Worm (Caenorhabditis elegans) whole organism, late embryonic: ENCODE data around the gene appg-2.

Source experiments
- C08G9.2 ChIP-seq: sonication (generic microtip); optimal IDR thresholded peaks from 2 replicates; lab custom pipeline; 2016; ENCODE audit warnings: mild to moderate bottlenecking, missing genetic modification characterization, moderate library complexity, missing compliant biosample characterization
- C38D4.7 ChIP-seq: fragments of 200-800 bp; sonication (Bioruptor generic); optimal IDR thresholded peaks from 2 replicates; lab custom pipeline; 2018; ENCODE audit warnings: mild to moderate bottlenecking, missing genetic modification characterization, moderate library complexity, missing compliant biosample characterization
- F13H6.1 ChIP-seq: sonication (generic microtip); optimal IDR thresholded peaks from 2 replicates; lab custom pipeline; 2016; ENCODE audit warnings: missing genetic modification characterization, missing compliant biosample characterization
- K09A11.1 ChIP-seq: sonication (generic microtip); optimal IDR thresholded peaks from 2 replicates; lab custom pipeline; 2017; ENCODE audit warnings: antibody characterized with exemption, mild to moderate bottlenecking, missing genetic modification characterization, missing compliant biosample characterization; ENCODE audit not compliant: insufficient read depth
- T23F11.4 ChIP-seq: fragments of 200-800 bp; sonication (Bioruptor generic); optimal IDR thresholded peaks from 2 replicates; lab custom pipeline; 2018; ENCODE audit warnings: mild to moderate bottlenecking, missing genetic modification characterization, missing compliant biosample characterization
- Y22D7AL.16 ChIP-seq: sonication (generic microtip); optimal IDR thresholded peaks from 2 replicates; lab custom pipeline; 2016; ENCODE audit warnings: missing genetic modification characterization, missing compliant biosample characterization
- ahr-1 ChIP-seq: sonication (generic microtip); optimal IDR thresholded peaks from 2 replicates; lab custom pipeline; 2016; ENCODE audit warnings: missing genetic modification characterization, missing compliant biosample characterization
- ama-1 ChIP-seq: fragments of 150-350 bp; optimal IDR thresholded peaks from 2 replicates; lab custom pipeline; 2014
- ceh-14 ChIP-seq: sonication (generic microtip); optimal IDR thresholded peaks from 2 replicates; lab custom pipeline; 2016; ENCODE audit warnings: missing genotype, missing genetic modification characterization, missing compliant biosample characterization
- ceh-24 ChIP-seq: sonication (generic microtip); optimal IDR thresholded peaks from 2 replicates; lab custom pipeline; 2016; ENCODE audit warnings: mild to moderate bottlenecking, missing genetic modification characterization, missing compliant biosample characterization
- ceh-31 ChIP-seq: sonication (generic microtip); optimal IDR thresholded peaks from 2 replicates; lab custom pipeline; 2016; ENCODE audit warnings: missing genetic modification characterization, missing compliant biosample characterization
- che-1 ChIP-seq: sonication (generic microtip); optimal IDR thresholded peaks from 2 replicates; lab custom pipeline; 2016; ENCODE audit warnings: mild to moderate bottlenecking, missing genetic modification characterization, missing compliant biosample characterization
- ets-4 ChIP-seq: sonication (generic microtip); optimal IDR thresholded peaks from 2 replicates; lab custom pipeline; 2016; ENCODE audit warnings: missing genetic modification characterization, missing compliant biosample characterization
- eyg-1 ChIP-seq: sonication (generic microtip); optimal IDR thresholded peaks from 2 replicates; lab custom pipeline; 2016; ENCODE audit warnings: missing genotype, missing genetic modification characterization, missing compliant biosample characterization
- fax-1 ChIP-seq: sonication (generic microtip); optimal IDR thresholded peaks from 2 replicates; lab custom pipeline; 2016; ENCODE audit warnings: missing genotype, missing genetic modification characterization, missing compliant biosample characterization
- fkh-10 ChIP-seq: fragments of 150-350 bp; optimal IDR thresholded peaks from 2 replicates; lab custom pipeline; 2014; ENCODE audit warnings: missing biosample characterization, missing genetic modification reagents, missing genetic modification characterization
- gmeb-2 ChIP-seq: sonication (generic microtip); optimal IDR thresholded peaks from 2 replicates; lab custom pipeline; 2016; ENCODE audit warnings: missing genetic modification characterization, inconsistent platforms, missing compliant biosample characterization
- hlh-6 ChIP-seq: sonication (generic microtip); optimal IDR thresholded peaks from 2 replicates; lab custom pipeline; 2016; ENCODE audit warnings: missing genotype, missing genetic modification characterization, missing compliant biosample characterization
- lin-11 ChIP-seq: fragments of 200-800 bp; sonication (Bioruptor generic); optimal IDR thresholded peaks from 2 replicates; lab custom pipeline; 2018; ENCODE audit warnings: mild to moderate bottlenecking, missing genetic modification characterization, missing compliant biosample characterization
- mec-3 ChIP-seq: sonication (generic microtip); optimal IDR thresholded peaks from 2 replicates; lab custom pipeline; 2016; ENCODE audit warnings: borderline replicate concordance, missing genetic modification characterization, missing compliant biosample characterization
- nfya-1 ChIP-seq: sonication (generic microtip); optimal IDR thresholded peaks from 2 replicates; lab custom pipeline; 2017; ENCODE audit warnings: missing genetic modification characterization, mild to moderate bottlenecking, missing compliant biosample characterization, antibody characterized with exemption, moderate library complexity
- nhr-232 ChIP-seq: sonication (generic microtip); optimal IDR thresholded peaks from 2 replicates; lab custom pipeline; 2016; ENCODE audit warnings: missing genetic modification characterization, missing compliant biosample characterization
- odd-2 ChIP-seq: sonication (generic microtip); optimal IDR thresholded peaks from 2 replicates; lab custom pipeline; 2017; ENCODE audit warnings: antibody characterized with exemption, mild to moderate bottlenecking, missing genetic modification characterization, missing compliant biosample characterization
- pax-1 ChIP-seq: fragments of 150-350 bp; optimal IDR thresholded peaks from 2 replicates; lab custom pipeline; 2014; ENCODE audit warnings: missing biosample characterization, missing genetic modification characterization
- pha-4 ChIP-seq: fragments of 150-350 bp; optimal IDR thresholded peaks from 2 replicates; lab custom pipeline; 2018; ENCODE audit warnings: missing biosample characterization, missing genetic modification reagents, missing genetic modification characterization
- pqm-1 ChIP-seq: sonication (generic microtip); optimal IDR thresholded peaks from 2 replicates; lab custom pipeline; 2016; ENCODE audit warnings: missing genetic modification characterization, missing compliant biosample characterization
- pros-1 ChIP-seq: fragments of 150-350 bp; optimal IDR thresholded peaks from 2 replicates; lab custom pipeline; 2014; ENCODE audit warnings: missing biosample characterization, missing genetic modification reagents, missing genetic modification characterization
- ref-2 ChIP-seq: sonication (generic microtip); optimal IDR thresholded peaks from 2 replicates; lab custom pipeline; 2016; ENCODE audit warnings: missing genetic modification characterization, missing compliant biosample characterization
- sdc-2 ChIP-seq: sonication (generic microtip); optimal IDR thresholded peaks from 2 replicates; lab custom pipeline; 2016; ENCODE audit warnings: missing genotype, missing genetic modification characterization, missing compliant biosample characterization
- sox-2 ChIP-seq: fragments of 200-800 bp; sonication (Bioruptor generic); IDR thresholded peaks from 2 replicates; pipeline ENCODE4 v1.3.6; 2022; ENCODE audit warnings: missing genetic modification reagents, missing genetic modification characterization, missing compliant biosample characterization
- sox-4 ChIP-seq: sonication (generic microtip); optimal IDR thresholded peaks from 2 replicates; lab custom pipeline; 2017; ENCODE audit warnings: mild to moderate bottlenecking, missing genetic modification characterization, inconsistent platforms, missing compliant biosample characterization
- ttx-3 ChIP-seq: sonication (generic microtip); optimal IDR thresholded peaks from 2 replicates; lab custom pipeline; 2016; ENCODE audit warnings: missing genetic modification reagents, missing genetic modification characterization, missing compliant biosample characterization
- unc-42 ChIP-seq: sonication (generic microtip); optimal IDR thresholded peaks from 2 replicates; lab custom pipeline; 2016; ENCODE audit warnings: missing genotype, missing genetic modification characterization, missing compliant biosample characterization
- unc-55 ChIP-seq: sonication (generic microtip); optimal IDR thresholded peaks from 2 replicates; lab custom pipeline; 2017; ENCODE audit warnings: missing biosample characterization, missing genetic modification reagents, missing genetic modification characterization

appg-2 gene

DNA sequence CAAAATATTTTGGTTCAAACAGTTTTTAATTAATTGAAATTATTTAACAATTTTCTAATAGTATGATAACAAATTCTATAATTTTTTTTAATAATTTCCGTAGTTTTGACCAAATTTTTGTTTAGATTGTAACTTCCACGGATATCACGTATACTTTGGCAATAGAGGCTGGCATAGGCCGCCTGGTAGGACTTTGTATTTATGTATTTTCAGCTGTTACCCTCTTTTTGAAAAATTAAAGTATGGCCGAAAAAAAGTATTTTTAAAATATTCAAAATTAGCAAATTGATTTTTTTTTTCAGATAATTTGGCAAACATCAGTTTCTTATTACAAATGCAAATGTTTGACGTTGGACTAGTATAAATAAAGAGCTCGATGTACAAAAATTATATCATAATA is 34.5 kb upstream of the appg-2 start, which contains the start of the genes nsph-1.1 and K08F8.15:
TSS of gene nsph-1.1 (plus strand) at position 301 of the 400 bp plus-strand sequence.
TSS of gene K08F8.15 (plus strand) at position 335 of the 400 bp plus-strand sequence.
- no peak for TF ChIP-seq unc-55 (GFP tag; lab: Kevin White, UChicago)
- TF ChIP-seq ceh-31 (tag; lab: Kevin White, UChicago), result no peak

DNA sequence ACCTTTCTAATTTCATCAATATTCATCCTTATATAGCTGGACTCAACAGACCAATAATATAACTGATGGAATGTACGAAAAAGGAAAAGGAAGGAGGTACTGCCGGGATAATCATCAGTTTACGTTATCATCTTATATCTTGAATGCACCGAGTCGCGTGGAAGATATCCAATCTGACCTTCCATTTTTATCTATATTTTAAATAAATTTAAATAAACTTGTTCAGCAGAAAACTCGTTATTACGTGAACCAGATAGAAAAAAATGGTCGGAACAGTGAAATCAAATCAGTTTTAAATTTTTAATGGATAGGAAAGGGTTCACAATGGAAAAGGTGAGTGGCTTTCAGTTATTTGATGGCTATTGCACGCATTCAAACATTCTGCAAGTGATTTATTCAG is 34.0 kb upstream of the appg-2 start, which contains the start of gene pah-1:
TSS of gene pah-1 (minus strand) at position 101 of the 400 bp plus-strand sequence.
- no peak for TF ChIP-seq ceh-24
- no peak for TF ChIP-seq F13H6.1
- no peak for TF ChIP-seq pax-1 (tag; lab: Kevin White, UChicago)
- no peak for TF ChIP-seq ets-4 (tag; lab: Kevin White, UChicago)
- no peak for TF ChIP-seq K09A11.1
- TF ChIP-seq C38D4.7 (GFP tag; lab: Kevin White, UChicago), result no peak
- no peak for TF ChIP-seq pros-1 (tag; lab: Kevin White, UChicago)
- no peak for TF ChIP-seq eyg-1 (tag; lab: Kevin White, UChicago)
- no peak for TF ChIP-seq ahr-1

DNA sequence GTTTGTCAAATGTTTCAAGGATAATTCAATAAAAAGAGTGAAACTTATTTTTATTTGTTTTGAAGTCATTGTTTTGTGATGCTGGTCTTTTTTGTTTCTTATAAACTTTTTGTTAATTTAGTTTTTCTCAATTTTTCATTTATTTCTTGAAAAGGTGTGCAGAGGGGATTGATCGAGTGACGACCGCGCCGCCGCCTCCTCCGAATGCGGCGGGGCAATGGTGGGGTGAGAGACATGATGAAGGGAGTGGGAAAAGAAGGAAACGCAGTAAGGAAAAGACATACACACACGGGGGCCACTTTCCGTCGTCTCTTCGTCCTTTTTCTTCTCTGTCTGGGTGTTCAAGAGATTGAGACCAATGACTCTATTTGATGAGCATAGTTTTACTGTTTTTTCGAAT is 31.6 kb upstream of the appg-2 start:
- TF ChIP-seq odd-2, result no peak
- peak; percentile 1 for TF ChIP-seq unc-55 (GFP tag; lab: Kevin White, UChicago)
- TF ChIP-seq K09A11.1, result no peak
- TF ChIP-seq nfya-1 (tag; lab: Kevin White, UChicago), result peak; percentile 53
- no peak for TF ChIP-seq ama-1 (lab: Kevin White, UChicago)
- TF ChIP-seq ttx-3, result no peak
- peak; percentile 21 for TF ChIP-seq unc-42 (tag; lab: Kevin White, UChicago)
- peak; percentile 19 for TF ChIP-seq ceh-31 (tag; lab: Kevin White, UChicago)
- TF ChIP-seq ref-2 (tag; lab: Kevin White, UChicago), result peak; percentile 18
- TF ChIP-seq F13H6.1, result no peak

DNA sequence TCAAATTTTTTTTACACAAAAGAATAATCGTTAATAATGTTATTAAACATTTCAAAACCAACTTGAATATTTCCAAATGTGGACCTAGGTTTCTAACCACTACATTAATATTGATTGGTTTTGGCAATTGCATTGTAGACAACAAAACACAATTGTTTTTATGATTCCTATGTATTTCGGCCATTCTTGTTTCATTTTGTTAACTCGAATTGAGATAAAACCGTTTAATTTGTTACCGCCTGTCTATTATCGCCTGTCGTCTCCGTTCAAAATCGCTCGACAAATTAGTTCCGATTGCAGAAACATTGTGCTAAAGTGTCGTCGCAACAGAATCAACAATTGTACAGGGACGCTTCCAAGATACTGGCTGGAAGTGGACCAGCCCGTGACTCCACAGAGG is 30.3 kb upstream of the appg-2 start, which contains the start of gene let-19:
TSS of gene let-19 (plus strand) at position 301 of the 400 bp plus-strand sequence.
- TF ChIP-seq hlh-6 (tag; lab: Kevin White, UChicago) (no peak), T23F11.4 (GFP tag; lab: Kevin White, UChicago) (no peak), pax-1 (tag; lab: Kevin White, UChicago) (no peak), ceh-14 (tag; lab: Kevin White, UChicago) (no peak), F13H6.1 (no peak), lin-11 (no peak), mec-3 (tag; lab: Kevin White, UChicago) (no peak), gmeb-2 (tag; lab: Kevin White, UChicago) (no peak), pqm-1 (no peak), che-1 (tag; lab: Kevin White, UChicago) (no peak), C08G9.2 (tag; lab: Kevin White, UChicago) (no peak), nhr-232 (tag; lab: Kevin White, UChicago) (no peak), fax-1 (tag; lab: Kevin White, UChicago) (no peak), pha-4 (tag; lab: Kevin White, UChicago) (no peak), sox-4 (tag; lab: Kevin White, UChicago) (no peak), fkh-10 (GFP tag; lab: Kevin White, UChicago) (no peak), K09A11.1 (no peak)

DNA sequence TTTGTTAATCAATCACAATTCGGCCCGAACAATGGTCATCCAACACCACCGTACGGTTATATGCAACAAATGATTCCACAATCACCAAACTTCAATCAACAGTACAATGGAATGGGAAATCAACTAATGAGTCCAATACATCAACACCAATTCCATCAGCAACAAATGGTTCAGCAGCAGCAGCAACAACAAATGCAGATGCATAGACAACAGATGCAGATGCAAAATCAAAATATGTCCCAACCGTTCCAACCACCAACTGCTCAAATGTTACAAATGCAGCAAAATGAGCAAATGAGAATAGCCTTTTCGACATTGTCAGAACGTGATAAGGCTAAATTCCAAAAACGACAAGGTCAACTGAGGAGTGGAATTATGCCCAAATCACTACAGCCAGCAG is 24.4 kb upstream of the appg-2 start:
- TF ChIP-seq sox-2 (GFP tag; lab: Robert Waterston, UW) (no peak), sdc-2 (tag; lab: Kevin White, UChicago) (no peak), gmeb-2 (tag; lab: Kevin White, UChicago) (no peak), unc-42 (tag; lab: Kevin White, UChicago) (no peak), odd-2 (no peak), Y22D7AL.16 (tag; lab: Kevin White, UChicago) (no peak)
